Worm (Caenorhabditis elegans) whole organism, mixed stage, embryonic: ENCODE data around the gene nhr-63.

Experiments
- ces-1 ChIP-seq: fragments of 150-350 bp; optimal IDR thresholded peaks from 2 replicates; lab custom pipeline; 2014; ENCODE audit warnings: missing biosample characterization, missing genetic modification reagents, missing genetic modification characterization
- lsy-2 ChIP-seq: fragments of 150-350 bp; optimal IDR thresholded peaks from 2 replicates; lab custom pipeline; 2014; ENCODE audit warnings: missing biosample characterization, missing genetic modification characterization
- pha-4 ChIP-seq: fragments of 150-350 bp; optimal IDR thresholded peaks from 2 replicates; lab custom pipeline; 2018; ENCODE audit warnings: missing biosample characterization, missing genetic modification reagents, missing genetic modification characterization
- unc-39 ChIP-seq: fragments of 150-350 bp; optimal IDR thresholded peaks from 2 replicates; lab custom pipeline; 2014; ENCODE audit warnings: missing biosample characterization, missing genetic modification characterization
- ztf-11 ChIP-seq: fragments of 150-350 bp; optimal IDR thresholded peaks from 2 replicates; lab custom pipeline; 2014; ENCODE audit warnings: missing biosample characterization, missing genetic modification characterization

- TF ChIP-seq ztf-11 (tag; lab: Kevin White, UChicago) (no peak), lsy-2 (tag; lab: Kevin White, UChicago) (no peak), pha-4 (tag; lab: Kevin White, UChicago) (no peak), unc-39 (no peak), ces-1 (no peak)
Measured at ce11 chrV:15996655-15997186, 5.7 kb upstream of the nhr-63 start, which contains the start of the genes C06C6.9 and C06C6.8.
